Worm (Caenorhabditis elegans): ENCODE measurements around the gene srbc-27.

srbc-27 gene

ce11 chrV:17469180-17469579, 38.2 kb downstream of the srbc-27 start, which contains the start of gene F20E11.17:
Gene F20E11.17 (minus strand): TSS chrV:17469280.
- TF ChIP-seq ceh-82 (tag; optimal IDR thresholded peaks at IDR 0.05), result no peak
- TF ChIP-seq aly-2 (tag; optimal IDR thresholded peaks at IDR 0.05), result no peak
- TF ChIP-seq ceh-90 (tag; optimal IDR thresholded peaks at IDR 0.05), result no peak
- TF ChIP-seq tlp-1 (tag; optimal IDR thresholded peaks at IDR 0.05), result no peak
- TF ChIP-seq unc-30 (tag; optimal IDR thresholded peaks at IDR 0.05), result no peak
- TF ChIP-seq nhr-11 (tag; optimal IDR thresholded peaks at IDR 0.05), result no peak
- TF ChIP-seq hpl-2 (GFP tag; optimal IDR thresholded peaks at IDR 0.05), result no peak
- TF ChIP-seq rnt-1 (tag; optimal IDR thresholded peaks at IDR 0.05), result no peak
- no peak for TF ChIP-seq tbx-2 (tag; optimal IDR thresholded peaks at IDR 0.05)
- no peak for TF ChIP-seq F16B12.6 (tag; optimal IDR thresholded peaks at IDR 0.05)
- TF ChIP-seq nhr-90 (tag; optimal IDR thresholded peaks at IDR 0.05; ENCODE audit: poor library complexity), result no peak
- no peak for TF ChIP-seq isw-1 (GFP tag; IDR thresholded peaks at IDR 0.05)
- TF ChIP-seq nhr-19 (GFP tag; conservative IDR thresholded peaks at IDR 0.05), result no peak
- TF ChIP-seq blmp-1 (tag; optimal IDR thresholded peaks at IDR 0.05), result no peak
- TF ChIP-seq pag-3 (tag; optimal IDR thresholded peaks at IDR 0.05; ENCODE audit: borderline replicate concordance, insufficient read depth), result no peak
- no peak for TF ChIP-seq nhr-47 (tag; optimal IDR thresholded peaks at IDR 0.05)
- no peak for TF ChIP-seq elt-2 (tag; optimal IDR thresholded peaks at IDR 0.05)
- no peak for TF ChIP-seq efl-3 (GFP tag; optimal IDR thresholded peaks at IDR 0.05)
- TF ChIP-seq fkh-10 (GFP tag; optimal IDR thresholded peaks at IDR 0.05), result no peak
- TF ChIP-seq sup-37 (GFP tag; optimal IDR thresholded peaks at IDR 0.05), result no peak

ce11 chrV:17471564-17471963, 40.6 kb downstream of the srbc-27 start, which contains the start of gene srh-235:
Gene srh-235 (minus strand): TSS chrV:17471664.
- no peak for TF ChIP-seq ceh-90 (tag; optimal IDR thresholded peaks at IDR 0.05)
- no peak for TF ChIP-seq xbp-1 (tag; optimal IDR thresholded peaks at IDR 0.05)
- TF ChIP-seq C34B4.2 (tag; optimal IDR thresholded peaks at IDR 0.05), result no peak

ce11 chrV:17473699-17474098, 42.7 kb downstream of the srbc-27 start, which contains the start of gene srh-123:
Gene srh-123 (plus strand): TSS chrV:17473999.
- TF ChIP-seq swsn-7 (tag; optimal IDR thresholded peaks at IDR 0.05), result no peak

ce11 chrV:17476490-17476889, 45.5 kb downstream of the srbc-27 start, which contains the start of gene srbc-61:
Gene srbc-61 (plus strand): TSS chrV:17476790.
- TF ChIP-seq sup-37 (GFP tag; optimal IDR thresholded peaks at IDR 0.05), result no peak
- no peak for TF ChIP-seq ces-1 (GFP tag; optimal IDR thresholded peaks at IDR 0.05)
- TF ChIP-seq nhr-11 (tag; optimal IDR thresholded peaks at IDR 0.05), result no peak
- no peak for TF ChIP-seq egl-13 (tag; optimal IDR thresholded peaks at IDR 0.05)
- no peak for TF ChIP-seq ama-1 (optimal IDR thresholded peaks at IDR 0.05)
- no peak for TF ChIP-seq mdl-1 (tag; optimal IDR thresholded peaks at IDR 0.05)
- TF ChIP-seq pax-3 (tag; optimal IDR thresholded peaks at IDR 0.05), result no peak
- no peak for TF ChIP-seq grh-1 (GFP tag; IDR thresholded peaks at IDR 0.05)
- TF ChIP-seq blmp-1 (tag; optimal IDR thresholded peaks at IDR 0.05), result no peak
- TF ChIP-seq zag-1 (tag; optimal IDR thresholded peaks at IDR 0.05), result no peak
- no peak for TF ChIP-seq C34B4.2 (tag; optimal IDR thresholded peaks at IDR 0.05)
- TF ChIP-seq unc-130 (tag; optimal IDR thresholded peaks at IDR 0.05), result no peak
- TF ChIP-seq unc-62 (GFP tag; optimal IDR thresholded peaks at IDR 0.05), result no peak
- no peak for TF ChIP-seq mab-9 (GFP tag; IDR thresholded peaks at IDR 0.05)
- no peak for TF ChIP-seq elt-2 (tag; optimal IDR thresholded peaks at IDR 0.05)
- no peak for TF ChIP-seq ceh-63 (GFP tag; optimal IDR thresholded peaks at IDR 0.05)
- TF ChIP-seq jun-1 (tag; optimal IDR thresholded peaks at IDR 0.05), result no peak
- TF ChIP-seq ets-5 (GFP tag; IDR thresholded peaks at IDR 0.05), result no peak
